Worm (Caenorhabditis elegans) whole organism, late embryonic: ENCODE measurements around the gene C27D6.3.
A peak's percentile ranks its signal among the peaks of the same experiment; 100 is the strongest.

Source experiments
- C08G9.2 ChIP-seq: sonication (generic microtip); optimal IDR thresholded peaks from 2 replicates; lab custom pipeline; 2016; ENCODE audit warnings: mild to moderate bottlenecking, missing genetic modification characterization, moderate library complexity, missing compliant biosample characterization
- C38D4.7 ChIP-seq: fragments of 200-800 bp; sonication (Bioruptor generic); optimal IDR thresholded peaks from 2 replicates; lab custom pipeline; 2018; ENCODE audit warnings: mild to moderate bottlenecking, missing genetic modification characterization, moderate library complexity, missing compliant biosample characterization
- T23F11.4 ChIP-seq: fragments of 200-800 bp; sonication (Bioruptor generic); optimal IDR thresholded peaks from 2 replicates; lab custom pipeline; 2018; ENCODE audit warnings: mild to moderate bottlenecking, missing genetic modification characterization, missing compliant biosample characterization
- Y22D7AL.16 ChIP-seq: sonication (generic microtip); optimal IDR thresholded peaks from 2 replicates; lab custom pipeline; 2016; ENCODE audit warnings: missing genetic modification characterization, missing compliant biosample characterization
- ahr-1 ChIP-seq: sonication (generic microtip); optimal IDR thresholded peaks from 2 replicates; lab custom pipeline; 2016; ENCODE audit warnings: missing genetic modification characterization, missing compliant biosample characterization
- ceh-22 ChIP-seq: sonication (generic microtip); optimal IDR thresholded peaks from 2 replicates; lab custom pipeline; 2017; ENCODE audit warnings: missing biosample characterization, missing genetic modification characterization
- ceh-48 ChIP-seq: sonication (generic microtip); optimal IDR thresholded peaks from 2 replicates; lab custom pipeline; 2016; ENCODE audit warnings: missing genetic modification characterization, inconsistent platforms, missing compliant biosample characterization
- che-1 ChIP-seq: sonication (generic microtip); optimal IDR thresholded peaks from 2 replicates; lab custom pipeline; 2016; ENCODE audit warnings: mild to moderate bottlenecking, missing genetic modification characterization, missing compliant biosample characterization
- dmd-4 ChIP-seq: sonication (generic microtip); optimal IDR thresholded peaks from 2 replicates; lab custom pipeline; 2016; ENCODE audit warnings: borderline replicate concordance, missing genetic modification characterization, missing compliant biosample characterization
- elt-2 ChIP-seq: sonication (generic microtip); optimal IDR thresholded peaks from 2 replicates; lab custom pipeline; 2016; ENCODE audit warnings: missing genetic modification reagents, missing genetic modification characterization, missing compliant biosample characterization
- elt-4 ChIP-seq: sonication (generic microtip); optimal IDR thresholded peaks from 2 replicates; lab custom pipeline; 2016; ENCODE audit warnings: missing genetic modification characterization, missing compliant biosample characterization
- eyg-1 ChIP-seq: sonication (generic microtip); optimal IDR thresholded peaks from 2 replicates; lab custom pipeline; 2016; ENCODE audit warnings: missing genotype, missing genetic modification characterization, missing compliant biosample characterization
- hlh-8 ChIP-seq: sonication (generic microtip); optimal IDR thresholded peaks from 2 replicates; lab custom pipeline; 2016; ENCODE audit warnings: missing genotype, missing genetic modification characterization, missing compliant biosample characterization
- lin-11 ChIP-seq: fragments of 200-800 bp; sonication (Bioruptor generic); optimal IDR thresholded peaks from 2 replicates; lab custom pipeline; 2018; ENCODE audit warnings: mild to moderate bottlenecking, missing genetic modification characterization, missing compliant biosample characterization
- madf-2 ChIP-seq: sonication (generic microtip); optimal IDR thresholded peaks from 2 replicates; lab custom pipeline; 2017; ENCODE audit warnings: missing genetic modification characterization, missing compliant biosample characterization
- mec-3 ChIP-seq: sonication (generic microtip); optimal IDR thresholded peaks from 2 replicates; lab custom pipeline; 2016; ENCODE audit warnings: borderline replicate concordance, missing genetic modification characterization, missing compliant biosample characterization
- npax-4 ChIP-seq: sonication (generic microtip); optimal IDR thresholded peaks from 2 replicates; lab custom pipeline; 2016; ENCODE audit warnings: missing genetic modification characterization, missing compliant biosample characterization
- odd-2 ChIP-seq: sonication (generic microtip); optimal IDR thresholded peaks from 2 replicates; lab custom pipeline; 2017; ENCODE audit warnings: antibody characterized with exemption, mild to moderate bottlenecking, missing genetic modification characterization, missing compliant biosample characterization
- pqm-1 ChIP-seq: sonication (generic microtip); optimal IDR thresholded peaks from 2 replicates; lab custom pipeline; 2016; ENCODE audit warnings: missing genetic modification characterization, missing compliant biosample characterization
- ref-2 ChIP-seq: sonication (generic microtip); optimal IDR thresholded peaks from 2 replicates; lab custom pipeline; 2016; ENCODE audit warnings: missing genetic modification characterization, missing compliant biosample characterization
- rnt-1 ChIP-seq: sonication (generic microtip); optimal IDR thresholded peaks from 2 replicates; lab custom pipeline; 2016; ENCODE audit warnings: missing genetic modification characterization, missing compliant biosample characterization
- sox-4 ChIP-seq: sonication (generic microtip); optimal IDR thresholded peaks from 2 replicates; lab custom pipeline; 2017; ENCODE audit warnings: mild to moderate bottlenecking, missing genetic modification characterization, inconsistent platforms, missing compliant biosample characterization
- syd-9 ChIP-seq: sonication (generic microtip); optimal IDR thresholded peaks from 2 replicates; lab custom pipeline; 2016; ENCODE audit warnings: mild to moderate bottlenecking, missing genetic modification characterization, moderate library complexity, missing compliant biosample characterization
- unc-3 ChIP-seq, 2 experiments: fragments of 200-800 bp in 1 of 2; sonication (Bioruptor generic) in 1 of 2; sonication (generic microtip) in 1 of 2; conservative IDR thresholded peaks in 1 of 2; optimal IDR thresholded peaks in 1 of 2; 2 replicates each; pipeline versions ENCODE4 v1.3.6 to Lab custom; 2016 to 2022; ENCODE audit warnings: missing compliant biosample characterization in 2 of 2, missing genetic modification characterization in 2 of 2, missing genetic modification reagents in 1 of 2
- unc-42 ChIP-seq: sonication (generic microtip); optimal IDR thresholded peaks from 2 replicates; lab custom pipeline; 2016; ENCODE audit warnings: missing genotype, missing genetic modification characterization, missing compliant biosample characterization
- unc-55 ChIP-seq: sonication (generic microtip); optimal IDR thresholded peaks from 2 replicates; lab custom pipeline; 2017; ENCODE audit warnings: missing biosample characterization, missing genetic modification reagents, missing genetic modification characterization
- unc-86 ChIP-seq: sonication (generic microtip); optimal IDR thresholded peaks from 2 replicates; lab custom pipeline; 2016; ENCODE audit warnings: missing genetic modification characterization, missing compliant biosample characterization
- zip-5 ChIP-seq: sonication (generic microtip); optimal IDR thresholded peaks from 2 replicates; lab custom pipeline; 2016; ENCODE audit warnings: missing genetic modification characterization, missing compliant biosample characterization
- ztf-16 ChIP-seq: sonication (generic microtip); optimal IDR thresholded peaks from 2 replicates; lab custom pipeline; 2017; ENCODE audit warnings: missing genetic modification characterization, missing compliant biosample characterization

C27D6.3 gene

ce11 chrII:5187469-5187868, 13.2 kb upstream of the C27D6.3 start, which contains the start of gene crh-2:
TSS of gene crh-2 (minus strand) at chrII:5187569.
- no peak for TF ChIP-seq zip-5
- no peak for TF ChIP-seq unc-86 (tag; lab: Kevin White, UChicago)
- no peak for TF ChIP-seq ceh-48 (tag; lab: Kevin White, UChicago)
- TF ChIP-seq madf-2 (tag; lab: Kevin White, UChicago): no peak
- no peak for TF ChIP-seq Y22D7AL.16 (tag; lab: Kevin White, UChicago)
- TF ChIP-seq unc-3 (GFP tag; conservative IDR thresholded peaks at IDR 0.05; lab: Robert Waterston, UW): no peak
- no peak for TF ChIP-seq unc-3 (tag; optimal IDR thresholded peaks at IDR 0.05; lab: Kevin White, UChicago)
- TF ChIP-seq che-1 (tag; lab: Kevin White, UChicago): no peak
- no peak for TF ChIP-seq sox-4 (tag; lab: Kevin White, UChicago)
- TF ChIP-seq C38D4.7 (GFP tag; lab: Kevin White, UChicago): no peak
- TF ChIP-seq pqm-1 (tag; lab: Kevin White, UChicago): no peak
- TF ChIP-seq syd-9 (tag; lab: Kevin White, UChicago): no peak
- no peak for TF ChIP-seq ztf-16
- no peak for TF ChIP-seq C08G9.2

- TF ChIP-seq zip-5 (no peak), rnt-1 (tag; lab: Kevin White, UChicago) (no peak), unc-55 (no peak), Y22D7AL.16 (tag; lab: Kevin White, UChicago) (no peak), pqm-1 (tag; lab: Kevin White, UChicago) (no peak), odd-2 (tag; lab: Kevin White, UChicago) (no peak), hlh-8 (no peak), npax-4 (no peak), mec-3 (no peak), unc-42 (tag; lab: Kevin White, UChicago) (no peak), ref-2 (tag; lab: Kevin White, UChicago) (no peak), sox-4 (tag; lab: Kevin White, UChicago) (no peak), elt-4 (tag; lab: Kevin White, UChicago) (no peak), T23F11.4 (GFP tag; lab: Kevin White, UChicago) (no peak), ahr-1 (no peak), ceh-22 (tag; lab: Kevin White, UChicago) (no peak), eyg-1 (tag; lab: Kevin White, UChicago) (no peak), dmd-4 (tag; lab: Kevin White, UChicago) (no peak)
- TF ChIP-seq, all 69 proteins: peak for 0
These were observed 12.6 kb upstream of the C27D6.3 start for ce11 chrII:5186870-5187269.

DNA sequence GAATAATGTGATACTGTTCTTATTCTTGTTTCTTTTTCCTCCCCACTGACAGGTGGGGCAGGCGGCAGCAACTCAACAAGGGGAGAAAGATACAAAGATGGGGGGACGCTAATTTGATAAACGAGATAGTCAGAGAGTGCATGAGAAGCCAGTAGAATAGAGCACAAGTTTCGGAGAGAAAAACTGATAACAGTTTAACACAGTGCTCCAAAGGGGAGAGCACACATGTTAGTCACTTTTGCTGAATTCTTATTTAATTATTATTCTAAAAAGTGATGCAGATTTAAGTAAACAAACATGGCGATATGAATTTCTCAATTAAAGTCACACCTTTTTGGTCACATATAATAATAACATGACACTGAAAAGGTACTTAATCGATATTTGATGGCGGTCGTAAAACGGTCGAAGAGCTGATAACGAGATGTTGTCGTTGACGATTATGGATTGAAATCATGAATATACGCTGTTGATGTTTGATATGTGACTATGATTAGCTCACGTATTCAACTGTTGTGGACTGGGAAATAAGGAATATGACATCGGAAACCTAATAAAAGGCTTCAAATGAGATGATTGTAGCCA, 11.8 kb upstream of the C27D6.3 start:
- TF ChIP-seq elt-2 (tag; lab: Kevin White, UChicago) (peak; percentile 88), eyg-1 (tag; lab: Kevin White, UChicago) (no peak)

DNA sequence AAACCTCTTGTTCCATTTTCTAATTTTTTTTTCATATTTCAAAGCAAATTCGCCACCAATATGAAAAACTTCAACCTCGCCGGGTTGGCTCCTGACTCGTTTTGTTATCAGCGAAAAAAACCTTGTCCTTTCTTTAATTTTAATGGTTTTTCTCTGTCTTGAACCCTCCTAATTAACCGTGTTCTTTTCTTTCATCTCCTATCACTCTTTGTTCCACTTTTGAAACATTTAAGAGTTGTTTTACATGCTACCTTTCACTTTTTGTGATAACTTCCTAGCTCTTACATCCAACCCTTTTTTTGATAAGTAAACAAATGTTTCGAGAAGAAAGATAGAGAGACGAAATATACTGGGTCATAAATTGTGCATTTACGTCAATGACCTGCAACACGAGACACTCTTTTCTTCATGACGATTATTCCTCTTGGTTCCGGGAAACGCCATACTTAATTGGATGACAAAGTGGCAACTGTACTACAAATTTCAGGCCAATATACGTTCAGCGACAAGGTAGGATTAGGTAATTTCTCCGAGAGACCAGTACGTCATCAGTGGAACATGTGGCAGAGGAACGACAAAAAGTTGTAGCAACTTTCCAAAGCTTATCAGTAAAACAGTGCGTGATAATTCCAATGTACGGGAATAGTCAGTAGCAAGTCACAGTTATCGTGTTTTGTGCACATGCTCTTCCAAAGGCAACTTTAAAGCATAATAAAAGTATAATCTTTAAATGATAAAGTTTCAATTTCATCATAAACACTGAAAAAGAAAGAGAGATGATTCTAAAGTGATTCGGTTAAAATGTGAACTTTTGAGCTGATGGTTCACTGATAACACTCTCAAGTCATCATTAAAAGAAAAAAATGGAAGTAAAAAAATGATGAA, 10.6 kb upstream of the C27D6.3 start:
- peak; percentile 83 for TF ChIP-seq elt-2 (tag; lab: Kevin White, UChicago)
- no peak for TF ChIP-seq pqm-1 (tag; lab: Kevin White, UChicago)

- TF ChIP-seq eyg-1 (tag; lab: Kevin White, UChicago) (no peak), unc-3 (GFP tag; conservative IDR thresholded peaks at IDR 0.05; lab: Robert Waterston, UW) (no peak), unc-3 (tag; optimal IDR thresholded peaks at IDR 0.05; lab: Kevin White, UChicago) (no peak), ahr-1 (no peak), lin-11 (no peak)
- TF ChIP-seq, all 69 proteins: peak for 0
These were observed 8.9 kb upstream of the C27D6.3 start for ce11 chrII:5183207-5183606.
